Fruit fly (Drosophila melanogaster) S2 (cell line): ENCODE data around the gene ldbr.
A peak's percentile ranks its signal among the peaks of the same experiment; 100 is the strongest.

Experiments
- CG8478 ChIP-seq: fragments of >200 bp; optimal IDR thresholded peaks from 2 replicates; lab custom pipeline; 2018
- CTCF ChIP-seq, 2 experiments: fragments of >200 bp; optimal IDR thresholded peaks; 2 replicates each; lab custom pipeline; 2018

Gene ldbr

DNA sequence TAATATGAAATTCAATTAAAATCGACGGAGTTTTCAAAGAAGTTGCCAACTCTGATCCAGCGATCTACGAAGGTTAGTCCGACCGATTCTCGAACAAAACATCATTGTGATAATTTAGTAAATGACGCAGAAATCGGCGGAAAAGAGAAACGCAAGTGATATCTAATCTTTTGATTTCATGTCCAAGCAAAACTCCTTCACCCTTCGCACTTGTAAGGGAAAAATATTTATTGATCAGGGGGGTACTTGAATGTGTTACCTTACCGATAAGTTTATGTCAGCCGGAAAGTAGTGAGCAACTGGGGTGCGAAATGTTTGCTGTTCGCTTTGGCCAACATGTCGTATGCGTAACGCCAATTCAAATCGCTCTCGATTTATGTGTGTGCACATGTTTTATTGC lies 24.5 kb upstream of the ldbr start:
- TF ChIP-seq CTCF (optimal IDR thresholded peaks at IDR 0.05; lab: Kevin White, UChicago) (no peak), CG8478 (lab: Kevin White, UChicago) (no peak)

DNA sequence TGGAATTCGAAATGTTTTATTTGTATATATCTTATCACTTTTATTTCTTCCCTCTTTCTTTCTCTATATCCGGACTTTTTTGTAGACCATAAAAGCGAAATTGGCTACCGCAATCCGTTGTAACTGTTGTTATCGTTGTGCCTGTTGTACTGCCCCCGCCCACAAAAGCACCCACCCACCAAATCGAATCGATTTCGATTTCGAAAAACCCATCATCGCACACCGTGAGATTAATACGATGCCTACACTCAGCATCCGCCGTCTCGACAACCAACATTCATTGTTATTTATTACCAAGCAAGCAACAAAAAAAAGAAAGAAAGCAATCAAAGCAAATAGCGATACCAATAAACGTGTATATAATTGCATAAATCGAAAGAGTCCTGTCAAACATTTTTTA lies 13.4 kb upstream of the ldbr start:
- TF ChIP-seq CTCF (optimal IDR thresholded peaks at IDR 0.05; lab: Kevin White, UChicago) (no peak), CG8478 (lab: Kevin White, UChicago) (no peak)

DNA sequence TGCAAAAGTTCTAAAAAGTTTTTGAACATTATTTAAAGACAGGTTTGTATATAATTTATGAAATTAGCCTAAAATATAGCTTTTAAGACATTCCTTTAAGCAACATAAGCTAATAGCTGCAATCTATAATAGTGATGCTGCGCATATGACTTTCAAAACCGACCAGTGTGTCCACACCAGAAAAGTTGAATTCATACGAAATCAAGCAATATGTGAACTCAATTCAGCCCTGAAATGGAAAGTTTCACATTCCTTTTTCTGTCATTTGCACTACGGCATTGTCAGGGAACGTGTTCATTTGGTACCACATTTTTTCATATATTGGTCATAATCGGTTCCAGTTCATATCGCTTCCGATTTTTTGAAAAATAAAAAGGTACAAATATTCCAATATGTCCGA lies 12.7 kb upstream of the ldbr start, which contains the start of gene fan:
TSS of gene fan (plus strand) at position 247 of the 400 bp plus-strand sequence.
- TF ChIP-seq CG8478 (lab: Kevin White, UChicago) (no peak), CTCF (optimal IDR thresholded peaks at IDR 0.05; lab: Kevin White, UChicago) (no peak)

DNA sequence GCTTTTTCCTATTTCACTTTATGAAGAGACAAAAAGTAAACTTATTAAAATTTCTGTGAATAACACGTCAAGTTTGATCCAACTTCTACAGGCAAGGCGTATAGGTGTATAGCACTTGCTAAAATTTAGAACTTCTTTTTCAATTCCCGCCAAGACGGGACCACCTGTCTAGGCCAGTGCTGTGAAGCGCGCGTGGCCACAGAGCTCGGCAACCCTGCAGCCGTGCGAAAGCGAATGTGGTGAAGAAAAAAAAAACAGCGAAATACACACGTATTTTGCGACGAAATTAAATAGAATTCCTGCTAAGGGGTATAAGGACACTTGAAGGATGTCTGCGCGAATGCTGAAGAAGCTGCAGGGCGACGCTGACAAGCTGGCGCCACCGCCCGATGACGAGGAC lies 11.5 kb upstream of the ldbr start, which contains the start of gene Nulp1:
TSS of gene Nulp1 (plus strand) at position 198 of the 400 bp plus-strand sequence.
- TF ChIP-seq CG8478 (lab: Kevin White, UChicago), result no peak
- TF ChIP-seq CTCF (optimal IDR thresholded peaks at IDR 0.05; lab: Kevin White, UChicago), result no peak

DNA sequence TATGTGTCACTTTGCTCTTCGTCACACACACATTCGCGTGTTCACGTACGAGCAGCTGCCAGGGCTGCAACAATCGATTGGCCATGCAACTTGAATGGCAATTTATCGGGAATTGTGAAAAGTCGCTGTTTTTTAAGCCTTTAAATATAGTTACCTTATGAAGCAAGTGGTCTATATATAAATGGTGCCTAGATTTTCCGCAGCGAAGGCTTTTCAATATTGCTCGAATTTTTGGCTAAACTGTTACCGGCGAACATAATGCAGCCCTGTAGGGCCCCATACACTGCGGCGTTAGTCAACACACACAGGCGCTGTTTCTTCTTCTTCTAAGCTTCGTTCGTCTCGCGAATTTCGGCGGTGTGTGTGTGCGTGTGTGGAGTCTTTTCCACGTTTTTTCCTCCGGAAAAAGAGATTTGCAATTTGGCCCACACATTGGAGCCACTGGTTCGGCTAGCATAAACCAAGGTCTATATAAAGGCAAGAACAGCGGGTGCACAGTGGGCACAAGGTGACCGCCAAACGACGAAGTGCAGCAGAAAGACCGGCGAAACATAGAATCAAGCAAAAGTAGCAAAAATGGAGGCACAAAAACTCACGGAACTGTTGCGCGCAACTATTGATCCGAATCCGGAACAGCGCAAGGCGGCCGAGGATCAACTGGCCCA lies 5.6 kb upstream of the ldbr start, which contains the start of the genes Arp3 and msk:
TSS of gene Arp3 (minus strand) at position 39 of the 665 bp plus-strand sequence.
TSS of gene msk (plus strand) at position 316 of the 665 bp plus-strand sequence.
- TF ChIP-seq CG8478 (lab: Kevin White, UChicago) (no peak), CTCF (optimal IDR thresholded peaks at IDR 0.05; lab: Kevin White, UChicago) (peak in 1 of 2 experiments; percentile 16)

DNA sequence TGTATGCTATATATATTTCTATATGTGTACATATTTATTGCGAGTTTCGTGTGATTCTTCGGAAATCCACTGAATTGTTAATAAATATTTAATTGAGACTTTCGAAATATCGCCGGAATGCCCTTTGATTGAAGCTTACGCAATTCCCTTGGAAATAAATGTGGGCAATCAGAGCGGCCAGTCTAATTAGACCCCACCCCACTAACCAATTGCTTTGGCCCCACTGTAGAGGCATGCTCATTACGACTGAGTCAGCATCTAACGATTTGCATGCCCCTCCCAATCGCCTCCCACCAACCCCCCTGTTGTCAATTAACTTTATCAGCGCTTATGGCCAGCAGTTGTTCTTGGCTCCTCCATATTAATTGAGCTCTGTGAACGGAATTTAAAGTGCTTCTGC lies 4.8 kb upstream of the ldbr start:
- no peak for TF ChIP-seq CG8478 (lab: Kevin White, UChicago)
- no peak for TF ChIP-seq CTCF (optimal IDR thresholded peaks at IDR 0.05; lab: Kevin White, UChicago)

DNA sequence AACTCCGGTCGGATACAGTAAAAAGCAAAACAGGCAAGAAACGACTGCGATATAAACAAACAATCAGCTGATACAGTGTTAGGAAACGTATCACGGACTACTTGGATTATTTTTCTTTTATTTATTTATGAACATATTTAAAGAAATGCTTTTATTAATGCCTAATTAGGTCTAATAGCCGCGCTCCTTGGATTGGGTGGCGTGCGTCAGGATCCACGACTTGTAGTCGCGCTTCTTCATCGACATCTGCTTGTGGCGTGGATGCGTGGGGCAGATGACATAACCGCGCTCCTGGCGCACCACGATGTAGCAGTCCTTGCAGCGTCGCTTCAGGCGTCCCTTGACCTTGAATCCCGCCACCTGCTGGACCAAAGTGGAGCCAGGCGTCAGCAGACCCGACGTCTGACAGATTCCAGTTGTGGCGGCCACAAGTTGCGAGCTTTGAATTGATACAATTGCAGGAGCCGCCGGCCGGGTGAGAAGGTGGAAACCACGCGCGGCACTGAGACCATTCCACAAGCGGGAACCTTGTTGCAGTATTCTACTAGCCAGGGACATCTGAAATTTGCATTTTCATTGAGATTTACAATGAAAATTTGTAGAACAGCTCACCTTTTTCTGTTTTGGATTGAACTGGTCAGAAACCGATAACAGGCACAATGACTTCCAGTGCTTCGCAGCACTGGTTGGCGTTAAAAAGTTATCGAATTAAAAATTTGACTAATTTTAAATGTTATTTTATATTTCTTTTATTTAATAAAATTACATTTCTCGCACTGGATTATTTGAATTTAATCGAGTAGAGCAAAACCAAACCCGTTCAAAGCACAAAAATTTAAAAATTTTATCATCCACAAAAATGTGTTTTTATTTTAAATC lies 3.1 kb downstream of the ldbr start, which contains the start of the genes CG7550 and mRpL36:
TSS of gene CG7550 (minus strand) at position 51 of the 879 bp plus-strand sequence.
TSS of gene mRpL36 (minus strand) at position 652 of the 879 bp plus-strand sequence.
- TF ChIP-seq CTCF (optimal IDR thresholded peaks at IDR 0.05; lab: Kevin White, UChicago) (no peak), CG8478 (lab: Kevin White, UChicago) (no peak)

DNA sequence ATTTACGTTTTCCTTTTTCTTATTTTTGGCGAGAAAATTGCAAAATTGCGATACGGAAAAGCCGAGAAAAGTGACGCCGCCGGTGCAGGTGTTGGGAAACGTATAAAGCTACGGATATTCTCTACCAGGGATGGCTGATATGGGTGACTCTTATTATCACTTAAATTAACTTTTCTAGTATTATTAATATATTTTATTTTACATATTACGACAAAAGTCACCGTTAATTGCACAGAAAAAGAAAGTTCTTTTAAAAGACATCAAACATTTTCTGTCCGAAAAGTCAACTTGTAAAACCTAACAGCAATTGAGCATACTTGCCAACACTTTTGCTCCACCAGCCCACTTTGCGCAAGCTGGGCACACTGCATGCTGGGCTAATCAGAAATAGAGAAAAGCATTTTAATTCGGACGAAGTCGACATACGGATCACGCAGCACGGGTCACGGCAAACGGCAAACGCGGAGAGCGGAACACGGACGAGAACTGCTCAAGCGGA lies 6.1 kb downstream of the ldbr start, which contains the start of the genes Cds and Uba2:
TSS of gene Cds (plus strand) at position 51 of the 499 bp plus-strand sequence.
TSS of gene Uba2 (minus strand) at position 107 of the 499 bp plus-strand sequence.
- TF ChIP-seq CTCF (optimal IDR thresholded peaks at IDR 0.05; lab: Kevin White, UChicago), result no peak
- no peak for TF ChIP-seq CG8478 (lab: Kevin White, UChicago)

DNA sequence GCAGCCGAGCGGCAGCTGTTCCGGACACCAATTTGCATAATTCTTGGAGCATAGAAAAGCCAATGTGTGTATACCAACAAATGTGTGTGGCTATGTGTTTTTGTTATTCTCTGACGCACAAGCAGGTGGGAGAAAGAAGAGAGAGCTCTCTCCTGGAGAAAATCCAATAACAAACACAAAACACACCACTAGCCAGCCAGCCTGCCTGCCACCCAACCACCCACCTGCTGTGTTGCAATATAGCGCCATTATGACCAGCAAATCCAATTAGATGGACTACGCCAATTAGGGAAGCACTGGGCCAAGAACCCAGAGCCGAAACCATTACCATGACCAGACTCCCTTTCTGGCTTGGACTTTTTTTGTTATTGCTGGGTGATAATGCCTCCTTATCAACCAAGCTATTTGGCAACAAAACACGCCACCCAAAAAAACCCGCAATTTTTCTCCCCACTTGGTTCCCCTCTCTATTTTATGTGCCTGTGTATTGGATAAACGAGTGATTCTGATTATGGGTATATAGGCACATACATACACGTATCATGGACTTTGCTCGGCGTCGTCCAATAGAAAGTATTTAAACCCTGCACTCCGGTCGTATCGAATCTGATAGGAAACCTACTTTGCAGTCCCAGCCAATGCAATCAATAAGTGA lies 6.9 kb downstream of the ldbr start:
- TF ChIP-seq CTCF (optimal IDR thresholded peaks at IDR 0.05; lab: Kevin White, UChicago) (no peak), CG8478 (lab: Kevin White, UChicago) (no peak)

DNA sequence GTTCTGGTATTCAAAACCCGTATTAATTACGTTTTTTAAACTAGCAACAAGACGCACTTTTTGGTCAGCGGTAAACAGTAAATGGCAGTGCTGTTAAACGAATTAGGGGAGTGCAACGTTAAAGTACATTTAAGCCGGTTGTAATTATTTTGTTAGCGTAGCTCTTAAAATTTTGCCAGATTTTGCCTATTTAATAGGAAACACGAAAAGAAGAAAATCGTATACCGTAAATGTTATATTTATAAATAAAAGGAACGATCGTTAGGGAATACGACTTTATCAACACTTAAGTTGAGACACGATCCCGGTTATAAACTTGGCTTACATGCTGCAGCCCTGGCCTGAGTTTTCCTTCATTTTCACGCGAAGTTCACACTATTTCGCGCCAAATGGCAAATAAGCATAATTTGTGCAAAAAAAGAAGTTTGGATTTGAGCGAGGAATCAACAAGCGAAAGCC lies 15.8 kb downstream of the ldbr start, which contains the start of the genes Setx and mus301:
TSS of gene Setx (minus strand) at position 51 of the 459 bp plus-strand sequence.
TSS of gene mus301 (plus strand) at position 361 of the 459 bp plus-strand sequence.
- TF ChIP-seq CG8478 (lab: Kevin White, UChicago), result no peak
- TF ChIP-seq CTCF (optimal IDR thresholded peaks at IDR 0.05; lab: Kevin White, UChicago), result peak in 1 of 2 experiments; percentile 24

DNA sequence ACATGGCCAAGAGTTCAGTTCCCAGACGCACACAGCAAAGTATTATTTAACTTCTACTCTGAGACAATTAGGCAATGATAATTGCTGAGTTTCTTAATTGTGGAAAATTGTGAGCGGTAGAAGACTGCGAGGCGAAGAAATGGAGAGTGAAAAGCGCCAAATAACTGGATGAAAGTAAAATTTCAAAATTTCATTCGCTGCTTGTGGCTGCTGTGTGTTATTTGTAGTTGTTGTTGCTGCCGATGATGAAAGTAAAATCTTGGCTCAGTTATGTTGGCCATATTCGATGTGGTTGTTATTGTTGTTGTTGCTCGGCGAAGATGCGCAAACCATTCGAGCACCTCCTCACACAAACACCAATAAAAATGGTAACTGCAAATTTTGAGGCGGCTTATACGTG lies 28.7 kb downstream of the ldbr start:
- TF ChIP-seq CTCF (optimal IDR thresholded peaks at IDR 0.05; lab: Kevin White, UChicago), result no peak
- TF ChIP-seq CG8478 (lab: Kevin White, UChicago), result no peak

DNA sequence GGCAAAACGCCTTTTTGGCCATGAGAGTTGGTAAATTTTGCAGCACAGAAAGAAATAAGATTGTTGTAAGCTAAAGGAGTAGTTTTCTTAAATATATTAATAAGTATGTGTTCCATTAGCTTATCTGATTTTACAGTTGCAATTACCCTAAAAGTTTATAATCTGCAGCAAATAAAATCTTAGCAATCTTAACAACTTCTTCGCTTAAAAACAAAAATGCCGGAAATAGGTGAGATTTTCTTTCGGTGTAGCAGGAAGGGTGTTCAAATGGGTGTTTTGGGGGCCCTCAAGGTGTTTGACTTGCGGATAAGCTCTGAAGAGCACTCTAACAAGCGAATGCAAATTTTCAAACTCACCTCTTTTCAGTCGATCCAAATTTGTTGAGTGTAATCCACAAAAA lies 29.2 kb downstream of the ldbr start:
- TF ChIP-seq CG8478 (lab: Kevin White, UChicago) (no peak), CTCF (optimal IDR thresholded peaks at IDR 0.05; lab: Kevin White, UChicago) (no peak)

DNA sequence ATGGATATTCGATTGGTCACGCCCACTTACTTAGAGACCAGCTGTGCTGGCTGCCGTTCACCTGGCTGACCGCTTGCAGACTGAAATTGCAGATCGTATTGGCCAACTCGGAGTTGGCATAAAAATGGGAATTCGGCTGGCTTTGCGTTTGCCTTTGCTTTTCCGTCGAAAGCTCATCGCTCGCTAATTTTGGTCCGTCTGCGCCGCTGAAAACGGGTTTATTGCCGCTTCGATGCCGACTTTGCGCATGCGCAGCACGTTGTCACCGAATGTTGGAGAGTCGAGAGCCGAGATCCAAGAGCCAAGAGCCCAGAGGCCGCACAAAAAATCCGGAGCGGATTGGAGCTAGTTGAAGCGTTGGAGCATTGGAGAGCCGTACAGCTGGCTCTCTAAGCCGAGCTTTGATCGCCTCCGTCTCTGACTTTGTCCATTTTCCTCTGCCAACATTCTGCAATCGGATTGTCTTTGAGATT lies 30.1 kb downstream of the ldbr start, which contains the start of gene CG13676:
TSS of gene CG13676 (minus strand) at position 87 of the 473 bp plus-strand sequence.
- no peak for TF ChIP-seq CTCF (optimal IDR thresholded peaks at IDR 0.05; lab: Kevin White, UChicago)
- TF ChIP-seq CG8478 (lab: Kevin White, UChicago), result no peak
